Fruit fly (Drosophila melanogaster) whole organism, embryonic: ENCODE measurements around the gene E2f1.

Source experiments
- ATbp ChIP-seq: fragments of 200-800 bp; sonication (Bioruptor generic); optimal IDR thresholded peaks from 2 replicates; lab custom pipeline; 2017; ENCODE audit warnings: missing biosample characterization, mild to moderate bottlenecking, missing genetic modification characterization, missing genetic modification reagents
- Bteb2 ChIP-seq: fragments of 200-800 bp; sonication (Bioruptor generic); optimal IDR thresholded peaks from 2 replicates; lab custom pipeline; 2016; ENCODE audit warnings: missing biosample characterization, missing genetic modification characterization
- CG10147 ChIP-seq: fragments of 200-800 bp; sonication (Bioruptor generic); optimal IDR thresholded peaks from 2 replicates; lab custom pipeline; 2019; ENCODE audit warnings: missing biosample characterization, mild to moderate bottlenecking, missing genetic modification characterization, moderate library complexity
- CG10267 ChIP-seq: fragments of 200-800 bp; sonication (Bioruptor generic); optimal IDR thresholded peaks from 2 replicates; lab custom pipeline; 2018; ENCODE audit warnings: missing biosample characterization, mild to moderate bottlenecking, missing genetic modification characterization, moderate library complexity
- CG10543 ChIP-seq: fragments of 200-800 bp; sonication (Bioruptor generic); optimal IDR thresholded peaks from 3 replicates; lab custom pipeline; 2017; ENCODE audit warnings: missing biosample characterization, mild to moderate bottlenecking, missing genetic modification characterization, moderate library complexity
- CG10565 ChIP-seq: fragments of 200-800 bp; sonication (Bioruptor generic); optimal IDR thresholded peaks from 3 replicates; lab custom pipeline; 2016; ENCODE audit warnings: missing biosample characterization, mild to moderate bottlenecking, missing genetic modification characterization
- CG12659 ChIP-seq: fragments of 200-800 bp; sonication (Bioruptor generic); optimal IDR thresholded peaks from 3 replicates; lab custom pipeline; 2017; ENCODE audit warnings: mild to moderate bottlenecking, missing biosample characterization, missing genetic modification reagents, missing genetic modification characterization
- CG15011 ChIP-seq: fragments of 200-800 bp; sonication (Bioruptor generic); optimal IDR thresholded peaks from 3 replicates; lab custom pipeline; 2018; ENCODE audit warnings: missing biosample characterization, mild to moderate bottlenecking, missing genetic modification characterization
- CG1529 ChIP-seq: fragments of 200-800 bp; sonication (Bioruptor generic); optimal IDR thresholded peaks from 3 replicates; lab custom pipeline; 2018; ENCODE audit warnings: missing biosample characterization, missing genetic modification characterization
- CG15601 ChIP-seq: fragments of 200-800 bp; sonication (Bioruptor generic); optimal IDR thresholded peaks from 3 replicates; lab custom pipeline; 2019; ENCODE audit warnings: missing biosample characterization, mild to moderate bottlenecking, missing genetic modification characterization, moderate library complexity
- CG1603 ChIP-seq: fragments of 200-800 bp; sonication (Bioruptor generic); optimal IDR thresholded peaks from 2 replicates; lab custom pipeline; 2019; ENCODE audit warnings: missing biosample characterization, mild to moderate bottlenecking, missing genetic modification characterization, moderate library complexity
- CG1647 ChIP-seq: fragments of 200-800 bp; sonication (Bioruptor generic); optimal IDR thresholded peaks from 3 replicates; lab custom pipeline; 2016; ENCODE audit warnings: missing biosample characterization, missing genetic modification characterization
- CG18262 ChIP-seq: fragments of 200-800 bp; optimal IDR thresholded peaks from 3 replicates; lab custom pipeline; 2019; ENCODE audit warnings: missing biosample characterization, mild to moderate bottlenecking, missing genetic modification characterization, moderate library complexity
- CG1832 ChIP-seq: fragments of 200-800 bp; sonication (Bioruptor generic); optimal IDR thresholded peaks from 2 replicates; lab custom pipeline; 2017; ENCODE audit warnings: missing biosample characterization, mild to moderate bottlenecking, missing genetic modification characterization, inconsistent platforms
- CG30431 ChIP-seq: fragments of 200-800 bp; sonication (Bioruptor generic); optimal IDR thresholded peaks from 2 replicates; lab custom pipeline; 2017; ENCODE audit warnings: missing biosample characterization, missing genetic modification characterization
- CG32767 ChIP-seq: fragments of 200-800 bp; sonication (Bioruptor generic); IDR thresholded peaks from 2 replicates; pipeline ENCODE4 v1.3.6; 2022; ENCODE audit warnings: missing biosample characterization, missing genetic modification characterization
- CG3407 ChIP-seq: fragments of 200-800 bp; sonication (Bioruptor generic); optimal IDR thresholded peaks from 2 replicates; lab custom pipeline; 2018; ENCODE audit warnings: missing biosample characterization, mild to moderate bottlenecking, missing genetic modification characterization
- CG6654 ChIP-seq: fragments of 200-800 bp; sonication (Bioruptor generic); optimal IDR thresholded peaks from 2 replicates; lab custom pipeline; 2017; ENCODE audit warnings: missing biosample characterization, mild to moderate bottlenecking, missing genetic modification characterization
- CG8290 ChIP-seq, 3 experiments: fragments of 200-800 bp; sonication (Bioruptor generic); optimal IDR thresholded peaks; 2 replicates each; lab custom pipeline; 2016 to 2019; ENCODE audit warnings: missing biosample characterization in 3 of 3, missing genetic modification characterization in 3 of 3, mild to moderate bottlenecking in 2 of 3, moderate library complexity in 1 of 3
- CG9876 ChIP-seq: fragments of 200-800 bp; sonication (Bioruptor generic); optimal IDR thresholded peaks from 2 replicates; lab custom pipeline; 2016; ENCODE audit warnings: missing biosample characterization, missing genetic modification characterization
- Camta ChIP-seq: fragments of 200-800 bp; sonication (Bioruptor generic); optimal IDR thresholded peaks from 2 replicates; lab custom pipeline; 2016; ENCODE audit warnings: missing biosample characterization, missing genetic modification characterization
- CoRest ChIP-seq: fragments of 200-800 bp; sonication (Bioruptor generic); optimal IDR thresholded peaks from 3 replicates; lab custom pipeline; 2018; ENCODE audit warnings: missing biosample characterization, mild to moderate bottlenecking, missing genetic modification characterization, moderate library complexity
- D19B ChIP-seq: fragments of 200-800 bp; sonication (Bioruptor generic); optimal IDR thresholded peaks from 2 replicates; lab custom pipeline; 2017; ENCODE audit warnings: missing biosample characterization, mild to moderate bottlenecking, missing genetic modification characterization
- Dll ChIP-seq: fragments of 200-800 bp; sonication (Bioruptor generic); IDR thresholded peaks from 4 replicates; pipeline ENCODE4 v1.3.6; 2022; ENCODE audit warnings: missing biosample characterization, missing genetic modification characterization; ENCODE audit not compliant: partially characterized antibody
- Elba2 ChIP-seq: fragments of 200-800 bp; sonication (Bioruptor generic); optimal IDR thresholded peaks from 3 replicates; lab custom pipeline; 2016; ENCODE audit warnings: missing biosample characterization, missing genetic modification characterization
- Fer3 ChIP-seq: fragments of 200-800 bp; sonication (Bioruptor generic); optimal IDR thresholded peaks from 2 replicates; lab custom pipeline; 2018; ENCODE audit warnings: missing biosample characterization, mild to moderate bottlenecking, missing genetic modification characterization, moderate library complexity
- GATAe ChIP-seq: fragments of 200-800 bp; sonication (Bioruptor generic); conservative IDR thresholded peaks from 2 replicates; pipeline ENCODE4 v1.3.6; 2022; ENCODE audit warnings: missing biosample characterization, missing genetic modification characterization
- HmgZ ChIP-seq: fragments of 200-800 bp; sonication (Bioruptor generic); optimal IDR thresholded peaks from 2 replicates; lab custom pipeline; 2018; ENCODE audit warnings: missing biosample characterization, mild to moderate bottlenecking, missing genetic modification characterization
- Hmr ChIP-seq: fragments of 200-800 bp; sonication (Bioruptor generic); optimal IDR thresholded peaks from 3 replicates; lab custom pipeline; 2017; ENCODE audit warnings: mild to moderate bottlenecking, missing biosample characterization, missing genetic modification reagents, missing genetic modification characterization
- Meics ChIP-seq: fragments of 200-800 bp; sonication (Bioruptor generic); optimal IDR thresholded peaks from 2 replicates; lab custom pipeline; 2017; ENCODE audit warnings: missing biosample characterization, mild to moderate bottlenecking, missing genetic modification characterization
- Nf-YA ChIP-seq: fragments of 200-800 bp; sonication (Bioruptor generic); IDR thresholded peaks from 2 replicates; pipeline ENCODE4 v1.3.6; 2022; ENCODE audit warnings: missing biosample characterization, missing genetic modification characterization
- Nf-YC ChIP-seq: fragments of 200-800 bp; optimal IDR thresholded peaks from 3 replicates; lab custom pipeline; 2019; ENCODE audit warnings: missing biosample characterization, mild to moderate bottlenecking, missing genetic modification characterization, moderate library complexity
- Oaz ChIP-seq: fragments of 200-800 bp; sonication (Bioruptor generic); IDR thresholded peaks from 2 replicates; pipeline ENCODE4 v1.3.6; 2022; ENCODE audit warnings: missing biosample characterization, missing genetic modification characterization
- Six4 ChIP-seq: fragments of 200-800 bp; sonication (Bioruptor generic); optimal IDR thresholded peaks from 2 replicates; lab custom pipeline; 2016; ENCODE audit warnings: missing biosample characterization, missing genetic modification characterization
- Ssrp ChIP-seq: fragments of 200-800 bp; sonication (Bioruptor generic); optimal IDR thresholded peaks from 2 replicates; lab custom pipeline; 2018; ENCODE audit warnings: missing biosample characterization, mild to moderate bottlenecking, missing genetic modification characterization, moderate library complexity
- Usf ChIP-seq: fragments of 200-800 bp; sonication (Bioruptor generic); optimal IDR thresholded peaks from 2 replicates; lab custom pipeline; 2017; ENCODE audit warnings: missing genotype, missing biosample characterization, missing genetic modification characterization
- ab ChIP-seq: fragments of 200-800 bp; sonication (Bioruptor generic); optimal IDR thresholded peaks from 2 replicates; lab custom pipeline; 2016; ENCODE audit warnings: missing biosample characterization, missing genetic modification characterization
- ash1 ChIP-seq: fragments of 200-800 bp; sonication (Bioruptor generic); optimal IDR thresholded peaks from 2 replicates; lab custom pipeline; 2018; ENCODE audit warnings: missing biosample characterization, mild to moderate bottlenecking, missing genetic modification characterization
- caup ChIP-seq: fragments of 200-800 bp; sonication (Bioruptor generic); optimal IDR thresholded peaks from 3 replicates; lab custom pipeline; 2017; ENCODE audit warnings: missing biosample characterization, mild to moderate bottlenecking, missing genetic modification characterization, moderate library complexity; ENCODE audit not compliant: severe bottlenecking
- chif ChIP-seq, 2 experiments: fragments of 200-800 bp; sonication (Bioruptor generic); optimal IDR thresholded peaks; 3 replicates each; lab custom pipeline; 2016; ENCODE audit warnings: missing biosample characterization in 2 of 2, missing genetic modification characterization in 2 of 2
- exex ChIP-seq: fragments of 200-800 bp; sonication (Bioruptor generic); optimal IDR thresholded peaks from 4 replicates; lab custom pipeline; 2018; ENCODE audit warnings: missing biosample characterization, mild to moderate bottlenecking, missing genetic modification characterization, moderate library complexity
- fd96Cb ChIP-seq: fragments of 200-800 bp; sonication (Bioruptor generic); optimal IDR thresholded peaks from 2 replicates; lab custom pipeline; 2018; ENCODE audit warnings: missing biosample characterization, mild to moderate bottlenecking, missing genetic modification characterization, moderate library complexity
- gro ChIP-seq: fragments of 200-800 bp; sonication (Bioruptor generic); optimal IDR thresholded peaks from 2 replicates; lab custom pipeline; 2016; ENCODE audit warnings: missing biosample characterization, missing genetic modification characterization
- nau ChIP-seq: fragments of 200-800 bp; sonication (Bioruptor generic); optimal IDR thresholded peaks from 3 replicates; lab custom pipeline; 2017; ENCODE audit warnings: missing biosample characterization, mild to moderate bottlenecking, missing genetic modification characterization, missing genetic modification reagents
- org-1 ChIP-seq: fragments of 200-800 bp; sonication (Bioruptor generic); optimal IDR thresholded peaks from 2 replicates; lab custom pipeline; 2017; ENCODE audit warnings: missing biosample characterization, missing genetic modification characterization
- pnt ChIP-seq: fragments of 200-800 bp; sonication (Bioruptor generic); optimal IDR thresholded peaks from 3 replicates; lab custom pipeline; 2016; ENCODE audit warnings: missing biosample characterization, missing genetic modification characterization
- tio ChIP-seq: fragments of 200-800 bp; sonication (Bioruptor generic); optimal IDR thresholded peaks from 2 replicates; lab custom pipeline; 2017; ENCODE audit warnings: missing biosample characterization, missing genetic modification characterization, inconsistent platforms
- tll ChIP-seq, 2 experiments: fragments of 200-800 bp in 1 of 2; fragments of >200 bp in 1 of 2; sonication (Bioruptor generic) in 1 of 2; optimal IDR thresholded peaks; 2 replicates each; lab custom pipeline; 2017 to 2019; ENCODE audit warnings: missing biosample characterization in 2 of 2, missing genetic modification characterization in 2 of 2, mild to moderate bottlenecking in 1 of 2, moderate library complexity in 1 of 2

Gene E2f1

dm6 chr3R:21614858-21615427 is 45.7 kb downstream of the E2f1 start (continued):
- TF ChIP-seq CG1603 (peak; percentile 23), ash1 (GFP tag; lab: Kevin White, UChicago) (peak; percentile 26), chif (GFP tag; optimal IDR thresholded peaks at IDR 0.05; lab: Kevin White, UChicago) (peak; percentile 37 to 50), CG32767 (no peak), GATAe (no peak), gro (GFP tag; lab: Kevin White, UChicago) (peak; percentile 67), Nf-YA (GFP tag; lab: Robert Waterston, UW) (no peak), Nf-YC (tag; lab: Kevin White, UChicago) (peak; percentile 6), exex (tag; lab: Kevin White, UChicago) (peak; percentile 21), CG9876 (no peak), CG8290 (GFP tag; optimal IDR thresholded peaks at IDR 0.05; lab: Kevin White, UChicago) (no peak), CG8290 (tag; optimal IDR thresholded peaks at IDR 0.05; lab: Kevin White, UChicago) (peak in 1 of 2 experiments; percentile 43), CG10543 (peak; percentile 57), CoRest (tag; lab: Kevin White, UChicago) (peak; percentile 63), pnt (peak; percentile 47), fd96Cb (tag; lab: Kevin White, UChicago) (peak; percentile 57), caup (peak; percentile 44), CG30431 (GFP tag; lab: Kevin White, UChicago) (peak; percentile 0), CG6654 (peak; percentile 35), Dll (GFP tag; lab: Robert Waterston, UW) (no peak), D19B (GFP tag; lab: Kevin White, UChicago) (peak; percentile 57), Camta (GFP tag; lab: Kevin White, UChicago) (peak; percentile 50), Oaz (no peak), Elba2 (GFP tag; lab: Kevin White, UChicago) (no peak), CG1647 (peak; percentile 31), Meics (peak; percentile 79), tll (GFP tag; optimal IDR thresholded peaks at IDR 0.05; lab: Kevin White, UChicago) (no peak), CG3407 (GFP tag; lab: Kevin White, UChicago) (peak; percentile 26), CG1832 (GFP tag; lab: Kevin White, UChicago) (no peak), Bteb2 (GFP tag; lab: Kevin White, UChicago) (peak; percentile 37), CG18262 (tag; lab: Kevin White, UChicago) (peak; percentile 63), Ssrp (tag; lab: Kevin White, UChicago) (peak; percentile 43), CG12659 (peak; percentile 45), CG15601 (tag; lab: Kevin White, UChicago) (peak; percentile 12), CG1529 (GFP tag; lab: Kevin White, UChicago) (peak; percentile 26), Fer3 (tag; lab: Kevin White, UChicago) (peak; percentile 27), org-1 (GFP tag; lab: Kevin White, UChicago) (peak; percentile 57), HmgZ (tag; lab: Kevin White, UChicago) (peak; percentile 28), Usf (GFP tag; lab: Kevin White, UChicago) (peak; percentile 31), CG15011 (GFP tag; lab: Kevin White, UChicago) (peak; percentile 42), Six4 (GFP tag; lab: Kevin White, UChicago) (peak; percentile 46), ATbp (GFP tag; lab: Kevin White, UChicago) (peak; percentile 51), Hmr (GFP tag; lab: Kevin White, UChicago) (peak; percentile 65), CG10147 (GFP tag; lab: Kevin White, UChicago) (peak; percentile 71), nau (GFP tag; lab: Kevin White, UChicago) (peak; percentile 36), ab (GFP tag; lab: Kevin White, UChicago) (peak; percentile 42), tio (GFP tag; lab: Kevin White, UChicago) (peak; percentile 57), CG10267 (peak; percentile 33), CG10565 (GFP tag; lab: Kevin White, UChicago) (no peak)
